Worm (Caenorhabditis elegans): ENCODE data around the gene T24F1.4.

DNA sequence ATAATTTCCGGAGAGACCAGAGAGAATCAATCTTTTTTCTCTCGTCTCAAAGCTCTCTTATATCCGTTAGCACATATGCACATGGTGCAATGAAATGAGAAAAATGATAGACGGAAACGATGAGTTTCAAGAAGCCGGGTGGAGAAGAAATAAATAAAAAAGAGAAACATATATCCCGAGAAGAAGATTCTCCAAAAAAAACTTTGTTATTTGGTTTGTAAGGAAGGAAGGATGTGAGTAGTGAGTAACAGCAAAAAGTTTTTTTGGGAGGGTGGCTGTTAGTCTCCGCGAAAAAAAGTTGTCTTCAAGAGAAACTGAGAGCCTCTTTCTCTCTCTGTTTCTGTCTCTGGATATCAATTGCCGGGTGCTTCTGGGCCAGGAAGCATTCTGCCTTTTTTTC lies 2.6 kb upstream of the T24F1.4 start:
- TF ChIP-seq nhr-76 (tag; optimal IDR thresholded peaks at IDR 0.05) (no peak), pha-4 (tag; optimal IDR thresholded peaks at IDR 0.05) (no peak), nhr-12 (tag; optimal IDR thresholded peaks at IDR 0.05) (no peak), lin-32 (GFP tag; optimal IDR thresholded peaks at IDR 0.05) (no peak)

All from whole organism, mixed stage, embryonic.